Worm (Caenorhabditis elegans): Measurements from ENCODE around the gene F10E9.7.
A peak's percentile ranks its signal among the peaks of the same experiment; 100 is the strongest.

F10E9.7 gene

ce11 chrIII:8319100-8319499, 11.9 kb upstream of the F10E9.7 start, which contains the start of gene F10E9.11 (continued):
- TF ChIP-seq dpff-1 (tag; optimal IDR thresholded peaks at IDR 0.05) (no peak), snpc-1.3 (tag; optimal IDR thresholded peaks at IDR 0.05; ENCODE audit: insufficient read depth) (peak; percentile 43), nhr-90 (tag; optimal IDR thresholded peaks at IDR 0.05) (no peak), snpc-1.1 (tag; optimal IDR thresholded peaks at IDR 0.05; ENCODE audit: insufficient read depth) (peak; percentile 45), madf-6 (GFP tag; IDR thresholded peaks at IDR 0.05) (peak; percentile 84), ceh-58 (GFP tag; IDR thresholded peaks at IDR 0.05) (no peak), egl-44 (GFP tag; IDR thresholded peaks at IDR 0.05) (no peak), hsf-1 (GFP tag; IDR thresholded peaks at IDR 0.05) (0 out of 2 replicates have a peak, but pooled peaks have one; percentile 5), tlf-1 (GFP tag; optimal IDR thresholded peaks at IDR 0.05) (peak; percentile 28), egl-18 (GFP tag; IDR thresholded peaks at IDR 0.05) (no peak), efl-1 (GFP tag; optimal IDR thresholded peaks at IDR 0.05) (peak; percentile 90), lsl-1 (GFP tag; optimal IDR thresholded peaks at IDR 0.05) (peak; percentile 69), lag-1 (GFP tag; IDR thresholded peaks at IDR 0.05) (no peak), hrde-1 (tag; optimal IDR thresholded peaks at IDR 0.05; ENCODE audit: borderline replicate concordance) (no peak), mes-4 (tag; optimal IDR thresholded peaks at IDR 0.05) (no peak), F49E8.2 (tag; optimal IDR thresholded peaks at IDR 0.05; ENCODE audit: insufficient read depth) (peak; percentile 13), F57C9.4 (tag; optimal IDR thresholded peaks at IDR 0.05) (no peak), him-1 (tag; optimal IDR thresholded peaks at IDR 0.05) (peak; percentile 63), pha-4 (tag; optimal IDR thresholded peaks at IDR 0.05) (peak; percentile 5), dpl-1 (GFP tag; optimal IDR thresholded peaks at IDR 0.05) (peak; percentile 88), zim-3 (tag; optimal IDR thresholded peaks at IDR 0.05) (no peak), ama-1 (optimal IDR thresholded peaks at IDR 0.05) (no peak), ama-1 (GFP tag; optimal IDR thresholded peaks at IDR 0.05) (no peak), ztf-6 (GFP tag; IDR thresholded peaks at IDR 0.05) (peak; percentile 72; the same call in 1 of the 2 replicates), hmg-20 (GFP tag; IDR thresholded peaks at IDR 0.05) (peak; percentile 44; the same call in 1 of the 2 replicates), T07F8.4 (tag; optimal IDR thresholded peaks at IDR 0.05) (no peak), ceh-27 (GFP tag; optimal IDR thresholded peaks at IDR 0.05) (peak; percentile 95), T26A5.8 (tag; optimal IDR thresholded peaks at IDR 0.05) (no peak), K11D2.4 (GFP tag; IDR thresholded peaks at IDR 0.05) (peak; percentile 58; the same call in 1 of the 2 replicates), ztf-3 (GFP tag; optimal IDR thresholded peaks at IDR 0.05) (no peak), lin-54 (GFP tag; optimal IDR thresholded peaks at IDR 0.05) (peak; percentile 94), ztf-26 (tag; optimal IDR thresholded peaks at IDR 0.05) (no peak), snpc-4 (GFP tag; optimal IDR thresholded peaks at IDR 0.05) (no peak), snpc-4 (tag; optimal IDR thresholded peaks at IDR 0.05) (peak in 2 of 4 experiments; percentile 37 to 56), ceh-91 (GFP tag; IDR thresholded peaks at IDR 0.05) (0 out of 2 replicates have a peak, but pooled peaks have one; percentile 55), F52B5.7 (tag; optimal IDR thresholded peaks at IDR 0.05) (no peak), repo-1 (tag; optimal IDR thresholded peaks at IDR 0.05) (no peak), madf-10 (tag; optimal IDR thresholded peaks at IDR 0.05) (peak; percentile 66), ets-4 (GFP tag; optimal IDR thresholded peaks at IDR 0.05) (no peak), egrh-3 (GFP tag; IDR thresholded peaks at IDR 0.05) (0 out of 2 replicates have a peak, but pooled peaks have one; percentile 14), ceh-40 (GFP tag; IDR thresholded peaks at IDR 0.05) (0 out of 2 replicates have a peak, but pooled peaks have one; percentile 43), sdz-38 (tag; optimal IDR thresholded peaks at IDR 0.05) (no peak), mcd-1 (GFP tag; IDR thresholded peaks at IDR 0.05) (peak; percentile 71), nfya-2 (GFP tag; IDR thresholded peaks at IDR 0.05) (no peak), B0261.1 (tag; optimal IDR thresholded peaks at IDR 0.05) (no peak), F22D6.2 (tag; optimal IDR thresholded peaks at IDR 0.05) (no peak), F10E7.11 (tag; optimal IDR thresholded peaks at IDR 0.05) (no peak), lsy-27 (tag; optimal IDR thresholded peaks at IDR 0.05; ENCODE audit: borderline replicate concordance, insufficient read depth) (no peak), rpc-1 (optimal IDR thresholded peaks at IDR 0.05) (no peak), rpc-1 (tag; optimal IDR thresholded peaks at IDR 0.05) (no peak)
